Worm (Caenorhabditis elegans) whole organism, L4 larva: ENCODE results near the gene tofu-2.

ENCODE experiments used
- F49E8.2 ChIP-seq: sonication (generic microtip); optimal IDR thresholded peaks from 2 replicates; lab custom pipeline; 2016; ENCODE audit warnings: missing compliant biosample characterization, mild to moderate bottlenecking, missing genetic modification characterization, borderline replicate concordance
- ZK546.5 ChIP-seq, 2 experiments: sonication (generic microtip); optimal IDR thresholded peaks; 2 replicates each; lab custom pipeline; 2017; ENCODE audit warnings: missing biosample characterization in 2 of 2, missing genetic modification characterization in 2 of 2
- aha-1 ChIP-seq: fragments of 150-350 bp; peaks from one replicate; lab custom pipeline; 2014; ENCODE audit warnings: missing biosample characterization, missing genetic modification characterization
- aly-2 ChIP-seq: sonication (generic microtip); optimal IDR thresholded peaks from 2 replicates; lab custom pipeline; 2018; ENCODE audit warnings: missing biosample characterization, missing genetic modification characterization
- dmd-9 ChIP-seq: fragments of 200-800 bp; sonication (Bioruptor generic); IDR thresholded peaks from 2 replicates; pipeline ENCODE4 v1.3.6; 2022; ENCODE audit warnings: missing genetic modification reagents, missing genetic modification characterization, missing compliant biosample characterization
- lin-1 ChIP-seq: fragments of 200-800 bp; sonication (Bioruptor generic); IDR thresholded peaks from 2 replicates; pipeline ENCODE4 v1.3.6; 2022; ENCODE audit warnings: missing genetic modification reagents, missing genetic modification characterization, missing compliant biosample characterization
- lin-13 ChIP-seq: fragments of 150-350 bp; optimal IDR thresholded peaks from 2 replicates; lab custom pipeline; 2014; ENCODE audit warnings: missing biosample characterization, missing genetic modification reagents, missing genetic modification characterization
- mxl-3 ChIP-seq: fragments of 200-800 bp; sonication (Bioruptor generic); optimal IDR thresholded peaks from 2 replicates; lab custom pipeline; 2018; ENCODE audit warnings: mild to moderate bottlenecking, missing genetic modification characterization, missing compliant biosample characterization
- set-16 ChIP-seq: fragments of 200-800 bp; sonication (Bioruptor generic); IDR thresholded peaks from 2 replicates; pipeline ENCODE4 v1.3.6; 2022; ENCODE audit warnings: missing genetic modification reagents, missing genetic modification characterization, missing compliant biosample characterization
- spr-1 ChIP-seq: sonication (generic microtip); optimal IDR thresholded peaks from 2 replicates; lab custom pipeline; 2016; ENCODE audit warnings: mild to moderate bottlenecking, missing genetic modification characterization, missing compliant biosample characterization
- spr-3 ChIP-seq: fragments of 200-800 bp; sonication (Bioruptor generic); optimal IDR thresholded peaks from 2 replicates; lab custom pipeline; 2018; ENCODE audit warnings: mild to moderate bottlenecking, missing genetic modification characterization, missing compliant biosample characterization
- unc-130 ChIP-seq: sonication (generic microtip); optimal IDR thresholded peaks from 2 replicates; lab custom pipeline; 2016; ENCODE audit warnings: missing genetic modification reagents, missing genetic modification characterization, missing compliant biosample characterization
- unc-39 ChIP-seq: sonication (generic microtip); optimal IDR thresholded peaks from 2 replicates; lab custom pipeline; 2017; ENCODE audit warnings: missing biosample characterization, missing genetic modification characterization

DNA sequence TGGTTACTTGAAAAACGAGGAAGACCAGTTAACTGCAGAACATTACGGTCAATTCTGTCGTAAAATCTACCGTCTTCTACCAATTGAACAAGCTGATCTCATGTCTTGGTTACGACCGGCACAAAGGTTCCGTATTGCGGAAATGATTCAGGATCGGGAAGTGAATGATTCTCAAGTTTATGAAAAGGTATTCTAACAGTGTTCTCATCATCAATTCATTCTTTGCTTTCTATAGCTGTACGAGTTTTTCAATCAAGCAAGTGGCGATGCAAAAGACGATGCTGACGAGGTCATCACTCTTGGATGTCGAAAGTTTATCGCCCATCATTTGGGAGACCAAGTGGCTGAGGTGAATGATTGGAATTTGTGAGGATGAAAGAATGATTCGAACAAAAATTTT, 36.3 kb upstream of the tofu-2 start:
- TF ChIP-seq aha-1 (tag; lab: Kevin White, UChicago) (no peak), ZK546.5 (tag; optimal IDR thresholded peaks at IDR 0.05; lab: Kevin White, UChicago) (no peak), unc-39 (tag; lab: Kevin White, UChicago) (no peak), spr-1 (tag; lab: Kevin White, UChicago) (no peak), set-16 (no peak), unc-130 (GFP tag; lab: Kevin White, UChicago) (no peak), F49E8.2 (tag; lab: Kevin White, UChicago) (no peak), spr-3 (no peak), aly-2 (no peak), dmd-9 (GFP tag; lab: Robert Waterston, UW) (no peak), mxl-3 (GFP tag; lab: Kevin White, UChicago) (no peak), lin-1 (no peak), lin-13 (GFP tag; lab: Kevin White, UChicago) (no peak)
